Worm (Caenorhabditis elegans) whole organism, mixed stage, embryonic: Measurements from ENCODE around the gene swp-1.

Source experiments
- ceh-43 ChIP-seq: fragments of 200-800 bp; sonication (Bioruptor generic); optimal IDR thresholded peaks from 2 replicates; lab custom pipeline; 2018; ENCODE audit warnings: mild to moderate bottlenecking, missing genetic modification characterization, moderate library complexity, missing compliant biosample characterization
- ceh-83 ChIP-seq: fragments of 200-800 bp; sonication (Bioruptor generic); optimal IDR thresholded peaks from 2 replicates; lab custom pipeline; 2018; ENCODE audit warnings: mild to moderate bottlenecking, missing genetic modification characterization, missing compliant biosample characterization
- ces-1 ChIP-seq: fragments of 150-350 bp; optimal IDR thresholded peaks from 2 replicates; lab custom pipeline; 2014; ENCODE audit warnings: missing biosample characterization, missing genetic modification reagents, missing genetic modification characterization
- drap-1 ChIP-seq: fragments of 200-800 bp; sonication (Bioruptor generic); optimal IDR thresholded peaks from 3 replicates; lab custom pipeline; 2018; ENCODE audit warnings: mild to moderate bottlenecking, missing genetic modification characterization, missing compliant biosample characterization
- mls-2 ChIP-seq: sonication (generic microtip); optimal IDR thresholded peaks from 2 replicates; lab custom pipeline; 2016; ENCODE audit warnings: mild to moderate bottlenecking, missing genetic modification characterization, moderate library complexity, missing compliant biosample characterization
- nhr-12 ChIP-seq: fragments of 150-350 bp; optimal IDR thresholded peaks from 2 replicates; lab custom pipeline; 2014; ENCODE audit warnings: missing biosample characterization, missing genetic modification characterization
- nhr-28 ChIP-seq: fragments of 150-350 bp; optimal IDR thresholded peaks from 2 replicates; lab custom pipeline; 2014; ENCODE audit warnings: missing biosample characterization, missing genetic modification characterization
- nhr-76 ChIP-seq: sonication (generic microtip); optimal IDR thresholded peaks from 2 replicates; lab custom pipeline; 2017; ENCODE audit warnings: missing biosample characterization, missing genetic modification characterization
- pha-4 ChIP-seq: fragments of 150-350 bp; optimal IDR thresholded peaks from 2 replicates; lab custom pipeline; 2018; ENCODE audit warnings: missing biosample characterization, missing genetic modification reagents, missing genetic modification characterization
- snpc-4 ChIP-seq: fragments of 150-350 bp; optimal IDR thresholded peaks from 2 replicates; lab custom pipeline; 2014; ENCODE audit warnings: missing biosample characterization, missing genetic modification characterization
- unc-39 ChIP-seq: fragments of 150-350 bp; optimal IDR thresholded peaks from 2 replicates; lab custom pipeline; 2014; ENCODE audit warnings: missing biosample characterization, missing genetic modification characterization
- unc-62 ChIP-seq: fragments of 150-350 bp; optimal IDR thresholded peaks from 2 replicates; lab custom pipeline; 2014; ENCODE audit warnings: missing biosample characterization, missing genetic modification reagents, missing genetic modification characterization
- zip-8 ChIP-seq: fragments of 150-350 bp; optimal IDR thresholded peaks from 2 replicates; lab custom pipeline; 2014; ENCODE audit warnings: missing biosample characterization, missing genetic modification characterization
- ztf-11 ChIP-seq: fragments of 150-350 bp; optimal IDR thresholded peaks from 2 replicates; lab custom pipeline; 2014; ENCODE audit warnings: missing biosample characterization, missing genetic modification characterization

- TF ChIP-seq snpc-4 (no peak), mls-2 (tag; lab: Kevin White, UChicago) (no peak), nhr-28 (no peak), ceh-43 (GFP tag; lab: Kevin White, UChicago) (no peak), ceh-83 (no peak), ces-1 (GFP tag; lab: Kevin White, UChicago) (no peak), unc-62 (GFP tag; lab: Kevin White, UChicago) (no peak), pha-4 (tag; lab: Kevin White, UChicago) (no peak), zip-8 (tag; lab: Kevin White, UChicago) (no peak), drap-1 (no peak), ztf-11 (tag; lab: Kevin White, UChicago) (no peak), nhr-12 (no peak), unc-39 (no peak), nhr-76 (tag; lab: Kevin White, UChicago) (no peak)
Measured at ce11 chrIII:5747185-5747584, 41.9 kb upstream of the swp-1 start, which contains the start of gene B0244.4.
